Worm (Caenorhabditis elegans) whole organism, L4 larva: ENCODE data around the gene H14N18.4.

ENCODE experiments used
- F10B5.3 ChIP-seq: sonication (generic microtip); optimal IDR thresholded peaks from 2 replicates; lab custom pipeline; 2016; ENCODE audit warnings: mild to moderate bottlenecking, missing genetic modification characterization, missing compliant biosample characterization
- F37D6.2 ChIP-seq: sonication (generic microtip); optimal IDR thresholded peaks from 2 replicates; lab custom pipeline; 2016; ENCODE audit warnings: mild to moderate bottlenecking, missing genetic modification characterization, missing compliant biosample characterization
- F44E2.7 ChIP-seq: fragments of 200-800 bp; sonication (Bioruptor generic); IDR thresholded peaks from 2 replicates; pipeline ENCODE4 v2.1.2; 2022; ENCODE audit warnings: missing genetic modification characterization, missing compliant biosample characterization
- T20F7.1 ChIP-seq: fragments of 200-800 bp; sonication (Bioruptor generic); optimal IDR thresholded peaks from 2 replicates; lab custom pipeline; 2018; ENCODE audit warnings: mild to moderate bottlenecking, missing genetic modification characterization, missing compliant biosample characterization
- Y105C5A.15 ChIP-seq: fragments of 200-800 bp; sonication (Bioruptor generic); IDR thresholded peaks from 2 replicates; pipeline ENCODE4 v1.3.6; 2022; ENCODE audit warnings: missing genetic modification characterization, missing compliant biosample characterization
- ZK337.2 ChIP-seq: fragments of 200-800 bp; sonication (Bioruptor generic); IDR thresholded peaks from 2 replicates; pipeline ENCODE4 v1.3.6; 2022; ENCODE audit warnings: missing genetic modification reagents, missing genetic modification characterization, missing compliant biosample characterization
- aly-2 ChIP-seq: sonication (generic microtip); optimal IDR thresholded peaks from 2 replicates; lab custom pipeline; 2018; ENCODE audit warnings: missing biosample characterization, missing genetic modification characterization
- ama-1 ChIP-seq: fragments of 150-350 bp; optimal IDR thresholded peaks from 2 replicates; lab custom pipeline; 2014; ENCODE audit warnings: inconsistent platforms, mixed read lengths
- ceh-20 ChIP-seq: fragments of 200-800 bp; sonication (Bioruptor generic); IDR thresholded peaks from 2 replicates; pipeline ENCODE4 v1.3.6; 2022; ENCODE audit warnings: missing genetic modification reagents, missing genetic modification characterization, missing compliant biosample characterization
- ctbp-1 ChIP-seq: fragments of 200-800 bp; sonication (Bioruptor generic); IDR thresholded peaks from 2 replicates; pipeline ENCODE4 v1.3.6; 2022; ENCODE audit warnings: missing genetic modification reagents, missing genetic modification characterization, missing compliant biosample characterization
- daf-12 ChIP-seq: fragments of 150-350 bp; optimal IDR thresholded peaks from 2 replicates; lab custom pipeline; 2014; ENCODE audit warnings: missing biosample characterization, missing genetic modification reagents, missing genetic modification characterization
- daf-16 ChIP-seq, 3 experiments: sonication (generic microtip); optimal IDR thresholded peaks; 2 replicates each; lab custom pipeline; 2016 to 2017; ENCODE audit warnings: missing genetic modification characterization in 3 of 3, missing genetic modification reagents in 3 of 3, mild to moderate bottlenecking in 2 of 3, missing compliant biosample characterization in 2 of 3, missing biosample characterization in 1 of 3, moderate library complexity in 1 of 3
- dmd-8 ChIP-seq: fragments of 200-800 bp; sonication (Bioruptor generic); IDR thresholded peaks from 2 replicates; pipeline ENCODE4 v1.3.6; 2022; ENCODE audit warnings: missing genetic modification characterization, missing compliant biosample characterization
- dpl-1 ChIP-seq: fragments of 150-350 bp; optimal IDR thresholded peaks from 2 replicates; lab custom pipeline; 2014; ENCODE audit warnings: missing biosample characterization, missing genetic modification reagents, missing genetic modification characterization
- duxl-1 ChIP-seq: sonication (generic microtip); optimal IDR thresholded peaks from 2 replicates; lab custom pipeline; 2016; ENCODE audit warnings: mild to moderate bottlenecking, missing genetic modification characterization, moderate library complexity, missing compliant biosample characterization; ENCODE audit not compliant: poor library complexity
- egl-27 ChIP-seq: sonication (generic microtip); optimal IDR thresholded peaks from 3 replicates; lab custom pipeline; 2017; ENCODE audit warnings: missing biosample characterization, missing genetic modification reagents, missing genetic modification characterization
- egl-43 ChIP-seq: fragments of 200-800 bp; sonication (Bioruptor generic); IDR thresholded peaks from 2 replicates; pipeline ENCODE4 v1.3.6; 2022; ENCODE audit warnings: missing genetic modification reagents, missing genetic modification characterization, missing compliant biosample characterization
- fos-1 ChIP-seq: fragments of 150-350 bp; optimal IDR thresholded peaks from 2 replicates; lab custom pipeline; 2014; ENCODE audit warnings: missing biosample characterization, missing genetic modification characterization
- hlh-11 ChIP-seq: fragments of 200-800 bp; sonication (Bioruptor generic); optimal IDR thresholded peaks from 2 replicates; lab custom pipeline; 2018; ENCODE audit warnings: mild to moderate bottlenecking, missing genetic modification characterization, missing compliant biosample characterization
- jun-1 ChIP-seq: fragments of 150-350 bp; optimal IDR thresholded peaks from 2 replicates; lab custom pipeline; 2014; ENCODE audit warnings: missing biosample characterization, missing genetic modification reagents, missing genetic modification characterization
- lim-7 ChIP-seq: fragments of 200-800 bp; sonication (Bioruptor generic); IDR thresholded peaks from 2 replicates; pipeline ENCODE4 v1.3.6; 2022; ENCODE audit warnings: missing genetic modification characterization, missing compliant biosample characterization
- lin-1 ChIP-seq: fragments of 200-800 bp; sonication (Bioruptor generic); IDR thresholded peaks from 2 replicates; pipeline ENCODE4 v1.3.6; 2022; ENCODE audit warnings: missing genetic modification reagents, missing genetic modification characterization, missing compliant biosample characterization
- lin-15B ChIP-seq: fragments of 150-350 bp; sonication (generic microtip); optimal IDR thresholded peaks from 3 replicates; lab custom pipeline; 2014; ENCODE audit warnings: missing biosample characterization, missing genetic modification characterization
- lin-38 ChIP-seq: fragments of 200-800 bp; sonication (Bioruptor generic); IDR thresholded peaks from 2 replicates; pipeline ENCODE4 v1.3.6; 2022; ENCODE audit warnings: missing genetic modification reagents, missing genetic modification characterization, missing compliant biosample characterization
- lin-39 ChIP-seq: fragments of 150-350 bp; optimal IDR thresholded peaks from 2 replicates; lab custom pipeline; 2014; ENCODE audit warnings: missing biosample characterization, missing genetic modification reagents, missing genetic modification characterization
- mep-1 ChIP-seq: fragments of 150-350 bp; sonication (generic microtip); optimal IDR thresholded peaks from 3 replicates; lab custom pipeline; 2014; ENCODE audit warnings: missing biosample characterization, missing genetic modification characterization
- mes-2 ChIP-seq: sonication (generic microtip); optimal IDR thresholded peaks from 2 replicates; lab custom pipeline; 2016; ENCODE audit warnings: missing genotype, mild to moderate bottlenecking, missing genetic modification characterization, missing compliant biosample characterization; ENCODE audit not compliant: poor library complexity, severe bottlenecking
- nhr-11 ChIP-seq: fragments of 150-350 bp; optimal IDR thresholded peaks from 2 replicates; lab custom pipeline; 2014; ENCODE audit warnings: missing biosample characterization, missing genetic modification characterization
- nhr-25 ChIP-seq: sonication (generic microtip); optimal IDR thresholded peaks from 2 replicates; lab custom pipeline; 2017; ENCODE audit warnings: missing genetic modification characterization, mild to moderate bottlenecking, missing compliant biosample characterization, antibody characterized with exemption, moderate library complexity, borderline replicate concordance; ENCODE audit not compliant: insufficient read depth
- nhr-28 ChIP-seq: fragments of 150-350 bp; optimal IDR thresholded peaks from 2 replicates; lab custom pipeline; 2014; ENCODE audit warnings: missing biosample characterization, missing genetic modification characterization
- nhr-41 ChIP-seq: fragments of 200-800 bp; sonication (Bioruptor generic); IDR thresholded peaks from 2 replicates; pipeline ENCODE4 v1.3.6; 2022; ENCODE audit warnings: missing genetic modification reagents, missing genetic modification characterization, missing compliant biosample characterization
- nhr-76 ChIP-seq: fragments of 150-350 bp; optimal IDR thresholded peaks from 2 replicates; lab custom pipeline; 2014; ENCODE audit warnings: missing biosample characterization, missing genetic modification characterization
- nhr-77 ChIP-seq: fragments of 150-350 bp; optimal IDR thresholded peaks from 2 replicates; lab custom pipeline; 2014; ENCODE audit warnings: missing biosample characterization, missing genetic modification characterization
- pha-4 ChIP-seq, 2 experiments: fragments of 150-350 bp in 1 of 2; fragments of 200-800 bp in 1 of 2; sonication (Bioruptor generic) in 1 of 2; IDR thresholded peaks in 1 of 2; optimal IDR thresholded peaks in 1 of 2; 2 replicates each; pipeline versions ENCODE4 v1.3.6 to Lab custom; 2014 to 2022; ENCODE audit warnings: missing genetic modification characterization in 2 of 2, missing genetic modification reagents in 2 of 2, missing biosample characterization in 1 of 2, missing compliant biosample characterization in 1 of 2
- php-3 ChIP-seq: fragments of 200-800 bp; sonication (Bioruptor generic); IDR thresholded peaks from 2 replicates; pipeline ENCODE4 v1.3.6; 2022; ENCODE audit warnings: missing genetic modification reagents, missing genetic modification characterization, missing compliant biosample characterization
- pqm-1 ChIP-seq: sonication (generic microtip); optimal IDR thresholded peaks from 2 replicates; lab custom pipeline; 2017; ENCODE audit warnings: missing biosample characterization, missing genetic modification characterization
- saeg-2 ChIP-seq: fragments of 200-800 bp; sonication (Bioruptor generic); IDR thresholded peaks from 2 replicates; pipeline ENCODE4 v1.3.6; 2022; ENCODE audit warnings: missing genetic modification reagents, missing genetic modification characterization, missing compliant biosample characterization
- sdz-12 ChIP-seq: fragments of 200-800 bp; sonication (Bioruptor generic); optimal IDR thresholded peaks from 2 replicates; lab custom pipeline; 2018; ENCODE audit warnings: mild to moderate bottlenecking, missing genetic modification characterization, missing compliant biosample characterization
- set-16 ChIP-seq: fragments of 200-800 bp; sonication (Bioruptor generic); IDR thresholded peaks from 2 replicates; pipeline ENCODE4 v1.3.6; 2022; ENCODE audit warnings: missing genetic modification reagents, missing genetic modification characterization, missing compliant biosample characterization
- snpc-1.2 ChIP-seq: fragments of 200-800 bp; sonication (Bioruptor generic); IDR thresholded peaks from 2 replicates; pipeline ENCODE4 v1.3.6; 2022; ENCODE audit warnings: missing genetic modification reagents, missing genetic modification characterization, missing compliant biosample characterization
- spr-3 ChIP-seq: fragments of 200-800 bp; sonication (Bioruptor generic); optimal IDR thresholded peaks from 2 replicates; lab custom pipeline; 2018; ENCODE audit warnings: mild to moderate bottlenecking, missing genetic modification characterization, missing compliant biosample characterization
- unc-62 ChIP-seq, 3 experiments: fragments of 150-350 bp in 1 of 3; sonication (generic microtip); optimal IDR thresholded peaks in 2 of 3; peaks in 1 of 3; 1 replicate in 1 of 3; 2 replicates in 2 of 3; lab custom pipeline; 2014 to 2017; ENCODE audit warnings: missing biosample characterization in 3 of 3, missing genetic modification characterization in 3 of 3, missing genetic modification reagents in 3 of 3, missing genotype in 1 of 3
- zfp-2 ChIP-seq: sonication (generic microtip); optimal IDR thresholded peaks from 2 replicates; lab custom pipeline; 2016; ENCODE audit warnings: mild to moderate bottlenecking, missing genetic modification characterization, missing compliant biosample characterization
- zfp-3 ChIP-seq: fragments of 200-800 bp; sonication (Bioruptor generic); conservative IDR thresholded peaks from 2 replicates; pipeline ENCODE4 v1.3.6; 2022; ENCODE audit warnings: missing genetic modification reagents, missing genetic modification characterization, missing compliant biosample characterization
- zip-11 ChIP-seq: fragments of 200-800 bp; sonication (Bioruptor generic); IDR thresholded peaks from 2 replicates; pipeline ENCODE4 v1.3.6; 2022; ENCODE audit warnings: missing genetic modification characterization, missing compliant biosample characterization

H14N18.4 gene

ce11 chrV:8928967-8929366 is at the start of gene H14N18.4:
H14N18.4 (minus strand) TSS chrV:8928978.
- TF ChIP-seq aly-2 = no peak
- TF ChIP-seq Y105C5A.15 (GFP tag; lab: Robert Waterston, UW) = no peak
- TF ChIP-seq lim-7 (GFP tag; lab: Robert Waterston, UW) = no peak
- TF ChIP-seq daf-16 (GFP tag; optimal IDR thresholded peaks at IDR 0.05; lab: Kevin White, UChicago) = no peak
- TF ChIP-seq daf-16 (tag; optimal IDR thresholded peaks at IDR 0.05; lab: Kevin White, UChicago) = no peak
- TF ChIP-seq php-3 (GFP tag; lab: Robert Waterston, UW) = no peak
- TF ChIP-seq ctbp-1 (GFP tag; lab: Robert Waterston, UW) = 0 out of 2 replicates have a peak, but pooled peaks have one; percentile 19
- peak in 1 of 2 experiments; percentile 98 for TF ChIP-seq unc-62 (GFP tag; optimal IDR thresholded peaks at IDR 0.05 in 1 of 2; lab: Kevin White, UChicago)
- no peak for TF ChIP-seq unc-62 (tag; optimal IDR thresholded peaks at IDR 0.05; lab: Kevin White, UChicago)
- no peak for TF ChIP-seq jun-1 (tag; lab: Kevin White, UChicago)
- TF ChIP-seq set-16 = no peak
- TF ChIP-seq ceh-20 (GFP tag; lab: Robert Waterston, UW) = no peak
- no peak for TF ChIP-seq fos-1 (tag; lab: Kevin White, UChicago)
- TF ChIP-seq nhr-41 = no peak

DNA sequence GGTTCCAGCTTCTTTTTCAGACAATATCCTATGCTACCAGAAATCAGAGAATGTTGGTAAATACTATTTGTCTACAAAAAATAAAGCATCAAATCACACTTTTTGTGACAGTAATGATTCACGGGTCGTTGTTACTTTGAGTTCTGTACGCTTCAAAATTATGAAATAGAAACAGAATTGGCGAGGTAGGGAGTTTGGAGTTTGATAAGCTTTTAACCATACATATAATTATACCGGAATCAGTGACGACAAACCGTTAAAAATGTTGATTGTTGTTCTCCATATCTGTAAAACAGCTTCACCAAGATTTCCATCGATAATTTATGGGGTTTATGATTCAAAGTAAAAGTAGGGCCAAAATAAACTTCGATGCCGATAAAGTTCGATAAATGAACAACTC is 49.1 kb upstream of the H14N18.4 start:
- peak; percentile 46 for TF ChIP-seq pqm-1
- no peak for TF ChIP-seq daf-16 (GFP tag; optimal IDR thresholded peaks at IDR 0.05; lab: Kevin White, UChicago)
- TF ChIP-seq daf-16 (tag; optimal IDR thresholded peaks at IDR 0.05; lab: Kevin White, UChicago) = peak; percentile 66
- TF ChIP-seq php-3 (GFP tag; lab: Robert Waterston, UW) = 0 out of 2 replicates have a peak, but pooled peaks have one; percentile 14
- no peak for TF ChIP-seq lin-38 (GFP tag; lab: Robert Waterston, UW)

DNA sequence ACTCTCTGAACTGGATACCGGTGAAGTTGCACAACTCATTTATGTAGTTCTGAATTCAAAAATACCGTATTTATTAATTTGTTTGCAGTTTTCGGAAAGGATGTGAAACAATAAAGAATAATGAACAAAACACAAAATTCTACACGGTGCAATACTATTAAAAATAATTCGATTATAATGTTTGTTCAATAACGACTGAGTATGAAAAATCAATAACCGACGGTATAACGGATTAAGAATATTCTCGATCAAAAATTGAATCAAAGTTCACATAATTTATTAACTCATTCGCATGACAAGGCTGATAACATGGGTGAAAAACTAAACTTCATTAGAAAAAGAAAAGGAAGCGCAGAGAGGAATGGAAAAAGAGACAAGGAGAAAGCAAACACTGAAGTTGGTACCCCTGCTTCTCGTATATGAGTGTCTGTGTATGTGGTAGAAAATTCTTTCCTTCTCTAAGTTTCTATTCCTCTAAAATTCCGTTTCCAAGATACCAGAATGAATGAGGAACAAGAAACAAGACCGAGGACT is 46.2 kb upstream of the H14N18.4 start, which contains the start of gene nhr-143:
Gene nhr-143 (minus strand): TSS at position 51 of the 534 bp plus-strand sequence.
- TF ChIP-seq snpc-1.2 (GFP tag; lab: Robert Waterston, UW) (no peak), lin-1 (GFP tag; lab: Robert Waterston, UW) (no peak), daf-12 (tag; lab: Kevin White, UChicago) (no peak), jun-1 (tag; lab: Kevin White, UChicago) (no peak), zfp-2 (tag; lab: Kevin White, UChicago) (no peak), sdz-12 (GFP tag; lab: Kevin White, UChicago) (no peak), unc-62 (GFP tag; optimal IDR thresholded peaks at IDR 0.05 in 1 of 2; lab: Kevin White, UChicago) (peak in 1 of 2 experiments; percentile 10), unc-62 (tag; optimal IDR thresholded peaks at IDR 0.05; lab: Kevin White, UChicago) (no peak), lin-39 (tag; lab: Kevin White, UChicago) (no peak), ceh-20 (GFP tag; lab: Robert Waterston, UW) (no peak), zfp-3 (no peak), lin-15B (no peak), pha-4 (GFP tag; IDR thresholded peaks at IDR 0.05; lab: Robert Waterston, UW) (no peak), pha-4 (tag; optimal IDR thresholded peaks at IDR 0.05; lab: Kevin White, UChicago) (no peak), F10B5.3 (tag; lab: Kevin White, UChicago) (no peak), T20F7.1 (GFP tag; lab: Kevin White, UChicago) (no peak), nhr-25 (tag; lab: Kevin White, UChicago) (no peak), dmd-8 (GFP tag; lab: Robert Waterston, UW) (no peak), mep-1 (tag; lab: Kevin White, UChicago) (peak; percentile 11), nhr-76 (tag; lab: Kevin White, UChicago) (no peak), nhr-11 (tag; lab: Kevin White, UChicago) (no peak), ctbp-1 (GFP tag; lab: Robert Waterston, UW) (no peak), spr-3 (GFP tag; lab: Kevin White, UChicago) (no peak), hlh-11 (tag; lab: Kevin White, UChicago) (peak; percentile 47), egl-43 (no peak), F37D6.2 (tag; lab: Kevin White, UChicago) (no peak), F44E2.7 (GFP tag; lab: Robert Waterston, UW) (no peak), duxl-1 (tag; lab: Kevin White, UChicago) (no peak), nhr-28 (peak; percentile 43), dpl-1 (no peak), saeg-2 (GFP tag; lab: Robert Waterston, UW) (no peak), egl-27 (tag; lab: Kevin White, UChicago) (no peak), ama-1 (lab: Kevin White, UChicago) (no peak), nhr-77 (peak; percentile 31), mes-2 (tag; lab: Kevin White, UChicago) (no peak), zip-11 (no peak), ZK337.2 (no peak)
